Worm (Caenorhabditis elegans): ENCODE data around the gene miro-1.

- no peak for TF ChIP-seq unc-62 (GFP tag; optimal IDR thresholded peaks at IDR 0.05)
- no peak for TF ChIP-seq chd-7 (tag; optimal IDR thresholded peaks at IDR 0.05)
- TF ChIP-seq attf-3 (GFP tag; conservative IDR thresholded peaks at IDR 0.05), result no peak
Observed at ce11 chrIV:4683149-4683548, 32.5 kb downstream of the miro-1 start.

Data from whole organism, young adult.